Worm (Caenorhabditis elegans) whole organism, early embryonic: ENCODE measurements around the gene pals-32.

Source experiments
- B0310.2 ChIP-seq: sonication (generic microtip); optimal IDR thresholded peaks from 2 replicates; lab custom pipeline; 2016; ENCODE audit warnings: mild to moderate bottlenecking, missing genetic modification characterization, missing compliant biosample characterization
- F13C5.2 ChIP-seq: sonication (generic microtip); optimal IDR thresholded peaks from 2 replicates; lab custom pipeline; 2017; ENCODE audit warnings: mild to moderate bottlenecking, missing genetic modification characterization, inconsistent platforms, missing compliant biosample characterization
- aly-1 ChIP-seq: sonication (generic microtip); optimal IDR thresholded peaks from 2 replicates; lab custom pipeline; 2016; ENCODE audit warnings: missing genetic modification characterization, missing compliant biosample characterization
- ama-1 ChIP-seq: fragments of 150-350 bp; optimal IDR thresholded peaks from 2 replicates; lab custom pipeline; 2014
- ceh-13 ChIP-seq: fragments of 200-800 bp; sonication (Bioruptor generic); optimal IDR thresholded peaks from 2 replicates; lab custom pipeline; 2018; ENCODE audit warnings: mild to moderate bottlenecking, missing genetic modification characterization, missing compliant biosample characterization
- ceh-36 ChIP-seq: sonication (generic microtip); optimal IDR thresholded peaks from 2 replicates; lab custom pipeline; 2016; ENCODE audit warnings: missing genetic modification characterization, inconsistent platforms, missing compliant biosample characterization
- ets-7 ChIP-seq: sonication (generic microtip); optimal IDR thresholded peaks from 2 replicates; lab custom pipeline; 2016; ENCODE audit warnings: missing genotype, missing genetic modification characterization, missing compliant biosample characterization
- flt-1 ChIP-seq: fragments of 200-800 bp; sonication (Bioruptor generic); IDR thresholded peaks from 2 replicates; pipeline ENCODE4 v1.3.6; 2022; ENCODE audit warnings: missing genetic modification characterization, missing compliant biosample characterization
- hmbx-1 ChIP-seq: sonication (generic microtip); optimal IDR thresholded peaks from 2 replicates; lab custom pipeline; 2016; ENCODE audit warnings: mild to moderate bottlenecking, missing genetic modification characterization, missing compliant biosample characterization
- hmg-4 ChIP-seq: fragments of 200-800 bp; sonication (Bioruptor generic); optimal IDR thresholded peaks from 2 replicates; lab custom pipeline; 2018; ENCODE audit warnings: mild to moderate bottlenecking, missing genetic modification characterization, missing compliant biosample characterization
- hnd-1 ChIP-seq: sonication (generic microtip); optimal IDR thresholded peaks from 2 replicates; lab custom pipeline; 2016; ENCODE audit warnings: missing genetic modification characterization, missing compliant biosample characterization
- pes-1 ChIP-seq: fragments of 200-800 bp; sonication (Bioruptor generic); IDR thresholded peaks from 2 replicates; pipeline ENCODE4 v1.3.6; 2022; ENCODE audit warnings: missing genetic modification reagents, missing genetic modification characterization, missing compliant biosample characterization
- scrt-1 ChIP-seq: fragments of 200-800 bp; sonication (Bioruptor generic); IDR thresholded peaks from 2 replicates; pipeline ENCODE4 v1.3.6; 2022; ENCODE audit warnings: missing genetic modification characterization, missing compliant biosample characterization
- sea-1 ChIP-seq: fragments of 200-800 bp; sonication (Bioruptor generic); conservative IDR thresholded peaks from 2 replicates; pipeline ENCODE4 v1.3.6; 2022; ENCODE audit warnings: missing genetic modification characterization, missing compliant biosample characterization
- tbx-11 ChIP-seq: fragments of 200-800 bp; sonication (Bioruptor generic); IDR thresholded peaks from 2 replicates; pipeline ENCODE4 v1.3.6; 2022; ENCODE audit warnings: missing genetic modification characterization, missing compliant biosample characterization
- tbx-37 ChIP-seq: fragments of 200-800 bp; sonication (Bioruptor generic); conservative IDR thresholded peaks from 2 replicates; pipeline ENCODE4 v1.3.6; 2022; ENCODE audit warnings: missing genetic modification reagents, missing genetic modification characterization, missing compliant biosample characterization
- tra-4 ChIP-seq: sonication (generic microtip); optimal IDR thresholded peaks from 2 replicates; lab custom pipeline; 2017; ENCODE audit warnings: missing genetic modification characterization, missing compliant biosample characterization

The pals-32 gene

ce11 chrV:2931252-2931651, 34.8 kb downstream of the pals-32 start, which contains the start of gene C31B8.1:
Gene C31B8.1, plus strand, starts transcription at chrV:2931552.
- TF ChIP-seq sea-1 (GFP tag; lab: Robert Waterston, UW) (no peak), ceh-13 (GFP tag; lab: Kevin White, UChicago) (no peak), flt-1 (no peak), F13C5.2 (tag; lab: Kevin White, UChicago) (no peak), ceh-36 (tag; lab: Kevin White, UChicago) (no peak), tra-4 (no peak), ets-7 (tag; lab: Kevin White, UChicago) (no peak), B0310.2 (tag; lab: Kevin White, UChicago) (no peak), hmbx-1 (tag; lab: Kevin White, UChicago) (no peak), hnd-1 (no peak), ama-1 (no peak), scrt-1 (GFP tag; lab: Robert Waterston, UW) (no peak), pes-1 (GFP tag; lab: Robert Waterston, UW) (no peak), aly-1 (tag; lab: Kevin White, UChicago) (no peak)

ce11 chrV:2934075-2934474, 37.7 kb downstream of the pals-32 start, which contains the start of gene srh-247:
Gene srh-247, minus strand, starts transcription at chrV:2934175.
- TF ChIP-seq F13C5.2 (tag; lab: Kevin White, UChicago), result no peak
- no peak for TF ChIP-seq tbx-11 (GFP tag; lab: Robert Waterston, UW)
- TF ChIP-seq ceh-13 (GFP tag; lab: Kevin White, UChicago), result no peak
- TF ChIP-seq tra-4, result no peak

- TF ChIP-seq tbx-11 (GFP tag; lab: Robert Waterston, UW), result no peak
Measured at ce11 chrV:2938497-2938896, 42.1 kb downstream of the pals-32 start, which contains the start of gene srw-141. Gene srw-141, minus strand, starts transcription at chrV:2938597.

ce11 chrV:2941405-2941804, 45.0 kb downstream of the pals-32 start, which contains the start of gene srw-143:
Gene srw-143, minus strand, starts transcription at chrV:2941505.
- TF ChIP-seq tra-4 (no peak), sea-1 (GFP tag; lab: Robert Waterston, UW) (no peak), ets-7 (tag; lab: Kevin White, UChicago) (no peak), ama-1 (no peak), flt-1 (no peak), ceh-36 (tag; lab: Kevin White, UChicago) (no peak), pes-1 (GFP tag; lab: Robert Waterston, UW) (no peak), tbx-37 (GFP tag; lab: Robert Waterston, UW) (no peak), ceh-13 (GFP tag; lab: Kevin White, UChicago) (no peak), B0310.2 (tag; lab: Kevin White, UChicago) (no peak), hnd-1 (no peak), aly-1 (tag; lab: Kevin White, UChicago) (no peak), tbx-11 (GFP tag; lab: Robert Waterston, UW) (no peak), F13C5.2 (tag; lab: Kevin White, UChicago) (no peak)

ce11 chrV:2942247-2942646, 45.8 kb downstream of the pals-32 start:
- TF ChIP-seq hmbx-1 (tag; lab: Kevin White, UChicago), result no peak
- no peak for TF ChIP-seq ets-7 (tag; lab: Kevin White, UChicago)
- TF ChIP-seq tbx-37 (GFP tag; lab: Robert Waterston, UW), result no peak
- no peak for TF ChIP-seq aly-1 (tag; lab: Kevin White, UChicago)
- TF ChIP-seq flt-1, result no peak
- TF ChIP-seq ceh-13 (GFP tag; lab: Kevin White, UChicago), result no peak
- TF ChIP-seq hnd-1, result no peak
- no peak for TF ChIP-seq ceh-36 (tag; lab: Kevin White, UChicago)
- TF ChIP-seq tra-4, result no peak
- TF ChIP-seq sea-1 (GFP tag; lab: Robert Waterston, UW), result no peak
- no peak for TF ChIP-seq ama-1
- no peak for TF ChIP-seq B0310.2 (tag; lab: Kevin White, UChicago)
- no peak for TF ChIP-seq tbx-11 (GFP tag; lab: Robert Waterston, UW)
- TF ChIP-seq F13C5.2 (tag; lab: Kevin White, UChicago), result no peak
- TF ChIP-seq pes-1 (GFP tag; lab: Robert Waterston, UW), result no peak
- no peak for TF ChIP-seq scrt-1 (GFP tag; lab: Robert Waterston, UW)
- TF ChIP-seq hmg-4 (GFP tag; lab: Kevin White, UChicago), result no peak

ce11 chrV:2943859-2944258, 47.4 kb downstream of the pals-32 start, which contains the start of gene srw-137:
Gene srw-137, minus strand, starts transcription at chrV:2943959.
- TF ChIP-seq ama-1, result no peak
- no peak for TF ChIP-seq hmbx-1 (tag; lab: Kevin White, UChicago)
- no peak for TF ChIP-seq ceh-36 (tag; lab: Kevin White, UChicago)

- no peak for TF ChIP-seq tbx-11 (GFP tag; lab: Robert Waterston, UW)
- TF ChIP-seq aly-1 (tag; lab: Kevin White, UChicago), result no peak
- no peak for TF ChIP-seq flt-1
- TF ChIP-seq B0310.2 (tag; lab: Kevin White, UChicago), result no peak
- TF ChIP-seq ets-7 (tag; lab: Kevin White, UChicago), result no peak
- TF ChIP-seq F13C5.2 (tag; lab: Kevin White, UChicago), result no peak
- TF ChIP-seq pes-1 (GFP tag; lab: Robert Waterston, UW), result no peak
- no peak for TF ChIP-seq hmbx-1 (tag; lab: Kevin White, UChicago)
- TF ChIP-seq tbx-37 (GFP tag; lab: Robert Waterston, UW), result no peak
- TF ChIP-seq ama-1, result no peak
- TF ChIP-seq sea-1 (GFP tag; lab: Robert Waterston, UW), result no peak
- TF ChIP-seq ceh-13 (GFP tag; lab: Kevin White, UChicago), result no peak
Measured at ce11 chrV:2945602-2946001, 49.2 kb downstream of the pals-32 start, which contains the start of gene srh-87. Gene srh-87, minus strand, starts transcription at chrV:2945702.
